Comparison of ENCODE assay signal across 1 fruit fly cellular context in the genomic region with DNA sequence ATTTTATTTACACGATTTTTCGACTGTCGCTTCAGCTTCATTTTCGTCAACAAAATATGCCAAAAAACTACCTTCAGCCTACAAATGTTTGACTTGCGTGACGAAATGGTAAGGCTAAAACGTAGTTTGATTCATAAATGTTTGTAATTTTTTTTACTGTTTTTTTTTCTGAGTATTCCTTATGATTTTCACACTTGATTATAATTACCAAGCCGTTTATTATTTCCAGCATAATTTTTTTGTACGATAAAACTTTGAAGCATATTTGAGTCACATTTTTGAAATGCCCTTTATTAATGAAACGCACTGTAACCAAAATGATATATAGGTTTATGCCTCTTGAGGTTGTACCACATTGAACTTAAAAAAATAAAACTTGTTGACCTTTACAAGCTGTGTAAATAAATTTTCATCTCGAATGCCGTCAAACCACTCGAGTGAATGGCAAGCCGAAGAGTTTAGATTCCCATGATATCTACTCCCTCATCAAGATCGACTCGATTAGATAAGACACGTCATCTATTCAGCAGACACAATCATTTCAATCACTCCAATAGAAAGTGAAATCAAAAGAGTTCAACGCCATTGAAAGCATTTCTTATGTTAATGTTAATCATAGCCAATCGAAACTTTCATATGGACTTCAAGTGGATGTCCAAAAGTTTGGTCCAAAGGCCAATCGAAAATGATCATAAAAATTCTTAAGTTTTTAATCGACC.
A peak's percentile ranks its signal among the peaks of the same experiment; 100 is the strongest.
TF ChIP-seq lines count a peak whose summit lies in the region.

No protein-coding gene starts in this region.

TF ChIP-seq in whole organism, embryonic, 481 proteins besides CTCF, POLR2A, EP300 and RAD21 (continued from another document and continues in another):
- TF ChIP-seq Vsx1 (GFP tag; optimal IDR thresholded peaks at IDR 0.05; lab: Kevin White, UChicago), result peak; percentile 15
- peak; percentile 2 for TF ChIP-seq CG18011 (GFP tag; optimal IDR thresholded peaks at IDR 0.05; lab: Kevin White, UChicago)
- peak; percentile 11 for TF ChIP-seq dm (GFP tag; optimal IDR thresholded peaks at IDR 0.05; lab: Kevin White, UChicago)
- TF ChIP-seq Chrac-16 (GFP tag; optimal IDR thresholded peaks at IDR 0.05; lab: Kevin White, UChicago), result peak; percentile 27
- TF ChIP-seq Abd-B (GFP tag; optimal IDR thresholded peaks at IDR 0.05; lab: Kevin White, UChicago), result peak; percentile 28
- TF ChIP-seq CG9437 (GFP tag; optimal IDR thresholded peaks at IDR 0.05; lab: Kevin White, UChicago), result peak; percentile 7
- TF ChIP-seq Ptx1 (GFP tag; IDR thresholded peaks at IDR 0.05; lab: Robert Waterston, UW), result peak; percentile 62
- TF ChIP-seq CG12659 (GFP tag; optimal IDR thresholded peaks at IDR 0.05; lab: Kevin White, UChicago), result peak; percentile 44
- peak; percentile 40 for TF ChIP-seq salm (tag; optimal IDR thresholded peaks at IDR 0.05; lab: Kevin White, UChicago)
- no peak for TF ChIP-seq pan (optimal IDR thresholded peaks at IDR 0.05; lab: Kevin White, UChicago)
- TF ChIP-seq pan (GFP tag; optimal IDR thresholded peaks at IDR 0.05 in 1 of 2, IDR thresholded peaks at IDR 0.05 in 1 of 2), result peak in 1 of 2 experiments; percentile 60
- peak; percentile 34 for TF ChIP-seq Atf3 (GFP tag; optimal IDR thresholded peaks at IDR 0.05; lab: Kevin White, UChicago)
- TF ChIP-seq CG17568 (GFP tag; optimal IDR thresholded peaks at IDR 0.05; lab: Kevin White, UChicago), result no peak
- TF ChIP-seq NfI (GFP tag; optimal IDR thresholded peaks at IDR 0.05; lab: Kevin White, UChicago), result peak; percentile 27
- TF ChIP-seq Max (GFP tag; optimal IDR thresholded peaks at IDR 0.05; lab: Kevin White, UChicago), result peak; percentile 14
- peak; percentile 20 for TF ChIP-seq gcm (GFP tag; optimal IDR thresholded peaks at IDR 0.05; lab: Kevin White, UChicago)
- TF ChIP-seq CG34376 (GFP tag; optimal IDR thresholded peaks at IDR 0.05; lab: Kevin White, UChicago), result no peak
- TF ChIP-seq vfl (GFP tag; optimal IDR thresholded peaks at IDR 0.05; lab: Kevin White, UChicago), result no peak
- no peak for TF ChIP-seq chm (GFP tag; IDR thresholded peaks at IDR 0.05; lab: Robert Waterston, UW)
- peak; percentile 6 for TF ChIP-seq CHES-1-like (GFP tag; optimal IDR thresholded peaks at IDR 0.05; lab: Kevin White, UChicago)
- no peak for TF ChIP-seq CG17802 (tag; optimal IDR thresholded peaks at IDR 0.05; lab: Kevin White, UChicago)
- peak; percentile 71 for TF ChIP-seq CG7839 (tag; optimal IDR thresholded peaks at IDR 0.05; lab: Kevin White, UChicago)
- TF ChIP-seq slbo (GFP tag; IDR thresholded peaks at IDR 0.05; lab: Robert Waterston, UW), result peak; percentile 68
- TF ChIP-seq CG17385 (GFP tag; optimal IDR thresholded peaks at IDR 0.05; lab: Kevin White, UChicago), result peak; percentile 47
- peak; percentile 52 for TF ChIP-seq sd (tag; optimal IDR thresholded peaks at IDR 0.05; lab: Kevin White, UChicago)
- peak; percentile 11 for TF ChIP-seq CG12104 (GFP tag; optimal IDR thresholded peaks at IDR 0.05; lab: Kevin White, UChicago)
- no peak for TF ChIP-seq br (optimal IDR thresholded peaks at IDR 0.05; lab: Kevin White, UChicago)
- no peak for TF ChIP-seq sug (tag; optimal IDR thresholded peaks at IDR 0.05; lab: Kevin White, UChicago)
- TF ChIP-seq CG32767 (GFP tag; IDR thresholded peaks at IDR 0.05; lab: Robert Waterston, UW), result 0 out of 2 replicates have a peak, but pooled peaks have one; percentile 27
- peak; percentile 27 for TF ChIP-seq CG16863 (GFP tag; optimal IDR thresholded peaks at IDR 0.05; lab: Kevin White, UChicago)
- no peak for TF ChIP-seq lola (GFP tag; optimal IDR thresholded peaks at IDR 0.05; lab: Kevin White, UChicago)
- TF ChIP-seq CG16815 (GFP tag; optimal IDR thresholded peaks at IDR 0.05; lab: Kevin White, UChicago), result no peak
- peak; percentile 44 for TF ChIP-seq maf-S (GFP tag; optimal IDR thresholded peaks at IDR 0.05; lab: Kevin White, UChicago)
- TF ChIP-seq CG11696 (GFP tag; IDR thresholded peaks at IDR 0.05; lab: Robert Waterston, UW), result peak; percentile 53
- peak; percentile 34 for TF ChIP-seq CG10267 (tag; optimal IDR thresholded peaks at IDR 0.05; lab: Kevin White, UChicago)
- no peak for TF ChIP-seq CG2199 (GFP tag; IDR thresholded peaks at IDR 0.05; lab: Robert Waterston, UW)
- TF ChIP-seq Dbx (GFP tag; IDR thresholded peaks at IDR 0.05; lab: Robert Waterston, UW), result peak; percentile 31; the same call in 1 of the 3 replicates
- peak; percentile 22 for TF ChIP-seq Antp (GFP tag; optimal IDR thresholded peaks at IDR 0.05; lab: Kevin White, UChicago)
- TF ChIP-seq caup (GFP tag; optimal IDR thresholded peaks at IDR 0.05; lab: Kevin White, UChicago; ENCODE audit: severe bottlenecking), result peak; percentile 27
- no peak for TF ChIP-seq CG7987 (GFP tag; optimal IDR thresholded peaks at IDR 0.05; lab: Kevin White, UChicago)
- peak; percentile 28 for TF ChIP-seq org-1 (GFP tag; optimal IDR thresholded peaks at IDR 0.05; lab: Kevin White, UChicago)
- no peak for TF ChIP-seq danr (GFP tag; IDR thresholded peaks at IDR 0.05; lab: Robert Waterston, UW)
- TF ChIP-seq bigmax (GFP tag; optimal IDR thresholded peaks at IDR 0.05; lab: Kevin White, UChicago), result no peak
- TF ChIP-seq D19A (tag; optimal IDR thresholded peaks at IDR 0.05; lab: Kevin White, UChicago), result peak; percentile 1
- TF ChIP-seq PHDP (tag; optimal IDR thresholded peaks at IDR 0.05; lab: Kevin White, UChicago), result peak; percentile 62
- TF ChIP-seq CG30431 (GFP tag; optimal IDR thresholded peaks at IDR 0.05; lab: Kevin White, UChicago), result no peak
- no peak for TF ChIP-seq pros (GFP tag; optimal IDR thresholded peaks at IDR 0.05; lab: Kevin White, UChicago)
- no peak for TF ChIP-seq Bdp1 (GFP tag; optimal IDR thresholded peaks at IDR 0.05; lab: Kevin White, UChicago)
- TF ChIP-seq CG42726 (GFP tag; IDR thresholded peaks at IDR 0.05; lab: Robert Waterston, UW; ENCODE audit: partially characterized antibody), result no peak
- no peak for TF ChIP-seq Dfd (GFP tag; optimal IDR thresholded peaks at IDR 0.05; lab: Kevin White, UChicago)
- TF ChIP-seq zf30C (GFP tag; optimal IDR thresholded peaks at IDR 0.05; lab: Kevin White, UChicago), result no peak
- TF ChIP-seq gce (GFP tag; IDR thresholded peaks at IDR 0.05; lab: Robert Waterston, UW), result no peak
- peak; percentile 15; the same call in 1 of the 2 replicates for TF ChIP-seq H2.0 (GFP tag; IDR thresholded peaks at IDR 0.05; lab: Robert Waterston, UW)
- no peak for TF ChIP-seq Gug (GFP tag; IDR thresholded peaks at IDR 0.05; lab: Robert Waterston, UW)
- TF ChIP-seq CG6813 (GFP tag; optimal IDR thresholded peaks at IDR 0.05; lab: Kevin White, UChicago), result peak; percentile 38
- peak; percentile 85 for TF ChIP-seq CG15269 (tag; optimal IDR thresholded peaks at IDR 0.05; lab: Kevin White, UChicago)
- TF ChIP-seq sens (GFP tag; lab: Kevin White, UChicago), result peak; percentile 92
- TF ChIP-seq Taf1 (GFP tag; IDR thresholded peaks at IDR 0.05; lab: Robert Waterston, UW), result no peak
- TF ChIP-seq Blimp-1 (GFP tag; optimal IDR thresholded peaks at IDR 0.05; lab: Kevin White, UChicago), result peak; percentile 90
- no peak for TF ChIP-seq NC2β (GFP tag; optimal IDR thresholded peaks at IDR 0.05; lab: Kevin White, UChicago)
- TF ChIP-seq HLH54F (GFP tag; optimal IDR thresholded peaks at IDR 0.05; lab: Kevin White, UChicago), result peak; percentile 12
- peak; percentile 13 for TF ChIP-seq CG8089 (GFP tag; optimal IDR thresholded peaks at IDR 0.05; lab: Kevin White, UChicago)
- no peak for TF ChIP-seq CG8924 (tag; optimal IDR thresholded peaks at IDR 0.05; lab: Kevin White, UChicago)
- TF ChIP-seq D (optimal IDR thresholded peaks at IDR 0.05; lab: Kevin White, UChicago), result no peak
- TF ChIP-seq D (GFP tag; optimal IDR thresholded peaks at IDR 0.05; lab: Kevin White, UChicago), result no peak
- TF ChIP-seq MBD-R2 (GFP tag; IDR thresholded peaks at IDR 0.05; lab: Robert Waterston, UW), result no peak
- TF ChIP-seq Deaf1 (tag; optimal IDR thresholded peaks at IDR 0.05; lab: Kevin White, UChicago), result no peak
- no peak for TF ChIP-seq MESR4 (GFP tag; optimal IDR thresholded peaks at IDR 0.05; lab: Kevin White, UChicago)
- peak; percentile 73 for TF ChIP-seq row (GFP tag; IDR thresholded peaks at IDR 0.05; lab: Robert Waterston, UW)
- TF ChIP-seq CG15479 (GFP tag; optimal IDR thresholded peaks at IDR 0.05; lab: Kevin White, UChicago), result no peak
- peak; percentile 9 for TF ChIP-seq CG2712 (tag; optimal IDR thresholded peaks at IDR 0.05; lab: Kevin White, UChicago)
- TF ChIP-seq CG6683 (GFP tag; optimal IDR thresholded peaks at IDR 0.05; lab: Kevin White, UChicago), result peak; percentile 4
- TF ChIP-seq CG13424 (tag; optimal IDR thresholded peaks at IDR 0.05; lab: Kevin White, UChicago), result peak; percentile 65
- no peak for TF ChIP-seq sisA (GFP tag; IDR thresholded peaks at IDR 0.05; lab: Robert Waterston, UW)
- peak; percentile 59 for TF ChIP-seq CG10209 (GFP tag; optimal IDR thresholded peaks at IDR 0.05; lab: Kevin White, UChicago)
- peak; percentile 13 for TF ChIP-seq CG5180 (GFP tag; optimal IDR thresholded peaks at IDR 0.05; lab: Kevin White, UChicago)
- TF ChIP-seq jumu (GFP tag; optimal IDR thresholded peaks at IDR 0.05; lab: Kevin White, UChicago), result no peak
- TF ChIP-seq CG18619 (GFP tag; optimal IDR thresholded peaks at IDR 0.05; lab: Kevin White, UChicago), result peak; percentile 10
- TF ChIP-seq ara (GFP tag; IDR thresholded peaks at IDR 0.05; lab: Robert Waterston, UW), result no peak
- TF ChIP-seq MTF-1 (GFP tag; optimal IDR thresholded peaks at IDR 0.05; lab: Kevin White, UChicago; ENCODE audit: borderline replicate concordance), result no peak
- TF ChIP-seq eyg (GFP tag; optimal IDR thresholded peaks at IDR 0.05; lab: Kevin White, UChicago), result no peak
- peak; percentile 89 for TF ChIP-seq Med (GFP tag; lab: Kevin White, UChicago)
- 0 out of 3 replicates have a peak, but pooled peaks have one; percentile 31 for TF ChIP-seq CG11093 (GFP tag; IDR thresholded peaks at IDR 0.05; lab: Robert Waterston, UW)
- peak; percentile 69 for TF ChIP-seq unpg (GFP tag; optimal IDR thresholded peaks at IDR 0.05; lab: Kevin White, UChicago)
- TF ChIP-seq CG6254 (GFP tag; optimal IDR thresholded peaks at IDR 0.05; lab: Kevin White, UChicago), result no peak
- TF ChIP-seq Eip74EF (GFP tag; optimal IDR thresholded peaks at IDR 0.05; lab: Kevin White, UChicago), result peak in 1 of 2 experiments; percentile 59
- peak; percentile 51; the same call in 1 of the 2 replicates for TF ChIP-seq CG3847 (GFP tag; IDR thresholded peaks at IDR 0.05; lab: Robert Waterston, UW)
- no peak for TF ChIP-seq emc (GFP tag; optimal IDR thresholded peaks at IDR 0.05; lab: Kevin White, UChicago)
- TF ChIP-seq az2 (GFP tag; optimal IDR thresholded peaks at IDR 0.05; lab: Kevin White, UChicago), result peak; percentile 31
- peak; percentile 8 for TF ChIP-seq HmgZ (tag; optimal IDR thresholded peaks at IDR 0.05; lab: Kevin White, UChicago)
- peak; percentile 34 to 61 for TF ChIP-seq dpn (GFP tag; optimal IDR thresholded peaks at IDR 0.05; lab: Kevin White, UChicago)
- no peak for TF ChIP-seq cad (GFP tag; optimal IDR thresholded peaks at IDR 0.05; lab: Kevin White, UChicago)
- TF ChIP-seq hth (optimal IDR thresholded peaks at IDR 0.05; lab: Kevin White, UChicago), result no peak
- TF ChIP-seq CG2678 (tag; optimal IDR thresholded peaks at IDR 0.05; lab: Kevin White, UChicago), result peak; percentile 78
- TF ChIP-seq Ssrp (tag; optimal IDR thresholded peaks at IDR 0.05; lab: Kevin White, UChicago), result no peak
- peak; percentile 28; the same call in 1 of the 2 replicates for TF ChIP-seq NFAT (GFP tag; IDR thresholded peaks at IDR 0.05; lab: Robert Waterston, UW)
- TF ChIP-seq CG7786 (GFP tag; optimal IDR thresholded peaks at IDR 0.05; lab: Kevin White, UChicago), result peak; percentile 11
- TF ChIP-seq Hr51 (GFP tag; optimal IDR thresholded peaks at IDR 0.05; lab: Kevin White, UChicago), result peak in 1 of 2 experiments; percentile 83
- peak; percentile 52 for TF ChIP-seq CG17328 (GFP tag; IDR thresholded peaks at IDR 0.05; lab: Robert Waterston, UW)
- peak; percentile 33; the same call in 1 of the 2 replicates for TF ChIP-seq ttk (GFP tag; IDR thresholded peaks at IDR 0.05; lab: Robert Waterston, UW)
- peak; percentile 94 for TF ChIP-seq CG11695 (GFP tag; IDR thresholded peaks at IDR 0.05; lab: Robert Waterston, UW)
- TF ChIP-seq CG12769 (tag; optimal IDR thresholded peaks at IDR 0.05; lab: Kevin White, UChicago), result no peak
- TF ChIP-seq bsh (GFP tag; optimal IDR thresholded peaks at IDR 0.05; lab: Kevin White, UChicago), result peak in 1 of 2 experiments; percentile 23
- no peak for TF ChIP-seq CG6765 (GFP tag; optimal IDR thresholded peaks at IDR 0.05; lab: Kevin White, UChicago)
- TF ChIP-seq CG13123 (GFP tag; optimal IDR thresholded peaks at IDR 0.05; lab: Kevin White, UChicago), result no peak
- TF ChIP-seq Mrtf (GFP tag; IDR thresholded peaks at IDR 0.05; lab: Robert Waterston, UW), result peak; percentile 61; the same call in 1 of the 3 replicates
- no peak for TF ChIP-seq Trl (optimal IDR thresholded peaks at IDR 0.05; lab: Kevin White, UChicago)
- peak; percentile 44 for TF ChIP-seq Trl (GFP tag; optimal IDR thresholded peaks at IDR 0.05; lab: Kevin White, UChicago)
- no peak for TF ChIP-seq tap (tag; optimal IDR thresholded peaks at IDR 0.05; lab: Kevin White, UChicago)
- TF ChIP-seq CG3838 (GFP tag; optimal IDR thresholded peaks at IDR 0.05; lab: Kevin White, UChicago), result peak; percentile 3
- TF ChIP-seq Awh (GFP tag; IDR thresholded peaks at IDR 0.05; lab: Robert Waterston, UW), result no peak
- no peak for TF ChIP-seq B-H2 (GFP tag; optimal IDR thresholded peaks at IDR 0.05; lab: Kevin White, UChicago)
- TF ChIP-seq Asciz (GFP tag; optimal IDR thresholded peaks at IDR 0.05; lab: Kevin White, UChicago), result peak; percentile 49
- peak; percentile 49 for TF ChIP-seq sqz (GFP tag; optimal IDR thresholded peaks at IDR 0.05; lab: Kevin White, UChicago)
- TF ChIP-seq scrt (GFP tag; optimal IDR thresholded peaks at IDR 0.05; lab: Kevin White, UChicago), result peak; percentile 38
- TF ChIP-seq Ets65A (GFP tag; lab: Kevin White, UChicago), result peak; percentile 51
- TF ChIP-seq CG9817 (tag; optimal IDR thresholded peaks at IDR 0.05; lab: Kevin White, UChicago), result peak; percentile 46
- peak; percentile 42 for TF ChIP-seq ind (GFP tag; optimal IDR thresholded peaks at IDR 0.05; lab: Kevin White, UChicago)
- no peak for TF ChIP-seq CG9727 (GFP tag; optimal IDR thresholded peaks at IDR 0.05; lab: Kevin White, UChicago)
- TF ChIP-seq ranshi (GFP tag; IDR thresholded peaks at IDR 0.05; lab: Robert Waterston, UW), result 0 out of 2 replicates have a peak, but pooled peaks have one; percentile 4
- peak in 1 of 2 experiments; percentile 57 for TF ChIP-seq eve (GFP tag; optimal IDR thresholded peaks at IDR 0.05; lab: Kevin White, UChicago)
- TF ChIP-seq CG17361 (GFP tag; IDR thresholded peaks at IDR 0.05; lab: Robert Waterston, UW), result peak; percentile 63; the same call in 2 of the 3 replicates
- peak; percentile 40 for TF ChIP-seq BtbVII (GFP tag; optimal IDR thresholded peaks at IDR 0.05; lab: Kevin White, UChicago)
- TF ChIP-seq gro (GFP tag; optimal IDR thresholded peaks at IDR 0.05; lab: Kevin White, UChicago), result peak; percentile 62
